Worm (Caenorhabditis elegans) whole organism, early embryonic: ENCODE measurements around the gene inx-18.

Experiments used
- B0310.2 ChIP-seq: sonication (generic microtip); optimal IDR thresholded peaks from 2 replicates; lab custom pipeline; 2016; ENCODE audit warnings: mild to moderate bottlenecking, missing genetic modification characterization, missing compliant biosample characterization
- F13C5.2 ChIP-seq: sonication (generic microtip); optimal IDR thresholded peaks from 2 replicates; lab custom pipeline; 2017; ENCODE audit warnings: mild to moderate bottlenecking, missing genetic modification characterization, inconsistent platforms, missing compliant biosample characterization
- aly-1 ChIP-seq: sonication (generic microtip); optimal IDR thresholded peaks from 2 replicates; lab custom pipeline; 2016; ENCODE audit warnings: missing genetic modification characterization, missing compliant biosample characterization
- ama-1 ChIP-seq: fragments of 150-350 bp; optimal IDR thresholded peaks from 2 replicates; lab custom pipeline; 2014
- ceh-13 ChIP-seq: fragments of 200-800 bp; sonication (Bioruptor generic); optimal IDR thresholded peaks from 2 replicates; lab custom pipeline; 2018; ENCODE audit warnings: mild to moderate bottlenecking, missing genetic modification characterization, missing compliant biosample characterization
- ceh-36 ChIP-seq: sonication (generic microtip); optimal IDR thresholded peaks from 2 replicates; lab custom pipeline; 2016; ENCODE audit warnings: missing genetic modification characterization, inconsistent platforms, missing compliant biosample characterization
- ets-7 ChIP-seq: sonication (generic microtip); optimal IDR thresholded peaks from 2 replicates; lab custom pipeline; 2016; ENCODE audit warnings: missing genotype, missing genetic modification characterization, missing compliant biosample characterization
- flt-1 ChIP-seq: fragments of 200-800 bp; sonication (Bioruptor generic); IDR thresholded peaks from 2 replicates; pipeline ENCODE4 v1.3.6; 2022; ENCODE audit warnings: missing genetic modification characterization, missing compliant biosample characterization
- hmbx-1 ChIP-seq: sonication (generic microtip); optimal IDR thresholded peaks from 2 replicates; lab custom pipeline; 2016; ENCODE audit warnings: mild to moderate bottlenecking, missing genetic modification characterization, missing compliant biosample characterization
- hmg-4 ChIP-seq: fragments of 200-800 bp; sonication (Bioruptor generic); optimal IDR thresholded peaks from 2 replicates; lab custom pipeline; 2018; ENCODE audit warnings: mild to moderate bottlenecking, missing genetic modification characterization, missing compliant biosample characterization
- hnd-1 ChIP-seq: sonication (generic microtip); optimal IDR thresholded peaks from 2 replicates; lab custom pipeline; 2016; ENCODE audit warnings: missing genetic modification characterization, missing compliant biosample characterization
- pes-1 ChIP-seq: fragments of 200-800 bp; sonication (Bioruptor generic); IDR thresholded peaks from 2 replicates; pipeline ENCODE4 v1.3.6; 2022; ENCODE audit warnings: missing genetic modification reagents, missing genetic modification characterization, missing compliant biosample characterization
- scrt-1 ChIP-seq: fragments of 200-800 bp; sonication (Bioruptor generic); IDR thresholded peaks from 2 replicates; pipeline ENCODE4 v1.3.6; 2022; ENCODE audit warnings: missing genetic modification characterization, missing compliant biosample characterization
- sea-1 ChIP-seq: fragments of 200-800 bp; sonication (Bioruptor generic); conservative IDR thresholded peaks from 2 replicates; pipeline ENCODE4 v1.3.6; 2022; ENCODE audit warnings: missing genetic modification characterization, missing compliant biosample characterization
- tbx-11 ChIP-seq: fragments of 200-800 bp; sonication (Bioruptor generic); IDR thresholded peaks from 2 replicates; pipeline ENCODE4 v1.3.6; 2022; ENCODE audit warnings: missing genetic modification characterization, missing compliant biosample characterization
- tbx-37 ChIP-seq: fragments of 200-800 bp; sonication (Bioruptor generic); conservative IDR thresholded peaks from 2 replicates; pipeline ENCODE4 v1.3.6; 2022; ENCODE audit warnings: missing genetic modification reagents, missing genetic modification characterization, missing compliant biosample characterization
- tra-4 ChIP-seq: sonication (generic microtip); optimal IDR thresholded peaks from 2 replicates; lab custom pipeline; 2017; ENCODE audit warnings: missing genetic modification characterization, missing compliant biosample characterization

inx-18 gene

DNA sequence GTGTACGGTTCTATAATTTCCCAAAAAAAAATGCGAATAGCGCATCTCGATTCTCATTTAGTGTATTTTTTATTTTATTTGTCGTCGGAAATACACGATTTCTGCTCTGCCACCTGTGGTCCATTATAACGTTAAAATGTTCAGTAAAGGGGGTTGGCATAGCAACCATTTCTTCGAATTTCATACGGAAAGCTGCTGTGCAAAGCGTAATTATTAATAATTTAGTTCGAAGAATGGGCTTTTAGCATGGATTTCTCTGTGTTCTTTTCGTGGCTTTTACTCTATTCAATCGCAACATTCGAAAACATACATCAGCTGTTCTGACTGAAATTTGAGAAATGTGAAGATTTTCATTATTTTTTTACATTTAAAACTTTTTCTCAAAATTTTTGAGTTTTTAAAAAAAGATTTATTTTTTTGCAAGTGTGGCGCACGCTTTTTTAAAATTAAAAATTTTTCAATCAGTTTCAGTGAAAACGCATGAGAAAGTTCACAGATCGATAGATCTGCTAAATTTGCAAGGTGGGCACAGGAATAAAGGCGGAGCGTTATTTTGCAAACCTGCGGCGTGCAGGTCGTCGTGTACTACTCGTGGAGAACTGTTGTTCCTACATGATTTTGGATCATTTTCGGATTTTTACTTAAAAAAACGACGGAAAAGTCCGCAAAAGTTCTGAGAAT lies 52.5 kb downstream of the inx-18 start:
- TF ChIP-seq tbx-37 (no peak), ets-7 (tag; lab: Kevin White, UChicago) (no peak), ceh-13 (GFP tag; lab: Kevin White, UChicago) (no peak), hmbx-1 (tag; lab: Kevin White, UChicago) (no peak), ceh-36 (no peak), flt-1 (GFP tag; lab: Robert Waterston, UW) (no peak)

DNA sequence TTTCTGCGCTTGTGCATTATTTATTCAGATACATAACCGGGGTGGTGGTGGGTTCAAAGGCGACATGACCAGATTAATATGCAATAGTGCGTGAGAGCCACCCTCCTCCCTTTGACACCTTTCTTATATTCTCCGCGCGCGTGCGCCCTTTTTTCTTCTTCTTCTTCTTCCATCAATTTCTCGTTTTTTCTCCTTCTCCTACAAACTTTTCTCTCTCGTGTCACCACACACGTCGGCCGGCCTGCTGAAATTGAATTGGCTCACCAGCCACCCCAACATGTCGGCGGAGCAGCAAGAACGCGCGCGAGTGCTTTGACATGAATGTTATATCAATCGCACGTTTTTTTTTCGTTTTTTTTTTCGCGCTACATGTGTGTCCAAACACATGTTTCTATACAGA lies 53.4 kb downstream of the inx-18 start:
- TF ChIP-seq ceh-13 (GFP tag; lab: Kevin White, UChicago) (no peak), sea-1 (GFP tag; lab: Robert Waterston, UW) (no peak), ets-7 (tag; lab: Kevin White, UChicago) (no peak), aly-1 (tag; lab: Kevin White, UChicago) (no peak), tbx-37 (no peak), scrt-1 (GFP tag; lab: Robert Waterston, UW) (no peak), tra-4 (tag; lab: Kevin White, UChicago) (no peak), hnd-1 (tag; lab: Kevin White, UChicago) (no peak), hmg-4 (no peak), pes-1 (no peak), hmbx-1 (tag; lab: Kevin White, UChicago) (no peak), tbx-11 (GFP tag; lab: Robert Waterston, UW) (no peak), ceh-36 (no peak), F13C5.2 (tag; lab: Kevin White, UChicago) (no peak), flt-1 (GFP tag; lab: Robert Waterston, UW) (no peak), B0310.2 (no peak), ama-1 (lab: Kevin White, UChicago) (no peak)

DNA sequence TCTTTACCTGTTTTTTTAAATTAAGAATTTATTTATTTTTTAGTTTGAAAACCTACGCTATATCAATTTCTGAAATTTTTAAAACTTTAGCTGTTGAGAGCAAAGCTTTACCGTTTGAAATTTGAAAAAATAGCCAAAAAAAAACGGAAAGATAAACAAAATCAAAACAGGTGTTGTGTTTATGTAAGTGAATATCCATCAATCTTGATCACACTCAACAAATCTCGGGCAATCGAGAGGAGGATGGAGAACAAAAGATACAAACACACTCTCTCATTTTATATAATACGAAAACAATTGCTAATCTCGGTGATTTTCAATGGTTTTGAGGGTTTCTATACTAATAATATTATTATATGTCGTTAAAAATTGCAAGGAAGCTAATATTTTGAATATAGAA lies 55.5 kb downstream of the inx-18 start:
- no peak for TF ChIP-seq pes-1
- no peak for TF ChIP-seq F13C5.2 (tag; lab: Kevin White, UChicago)
- no peak for TF ChIP-seq hnd-1 (tag; lab: Kevin White, UChicago)
- no peak for TF ChIP-seq hmg-4
- TF ChIP-seq ceh-36, result no peak
- TF ChIP-seq B0310.2, result no peak
- TF ChIP-seq tra-4 (tag; lab: Kevin White, UChicago), result no peak
- no peak for TF ChIP-seq hmbx-1 (tag; lab: Kevin White, UChicago)
- no peak for TF ChIP-seq ceh-13 (GFP tag; lab: Kevin White, UChicago)
